Fruit fly (Drosophila melanogaster) whole organism, prepupa: Measurements from ENCODE around the gene CG43407.
A peak's percentile ranks its signal among the peaks of the same experiment; 100 is the strongest.

ENCODE experiments used
- CG10669 ChIP-seq: fragments of 200-800 bp; sonication (Bioruptor generic); optimal IDR thresholded peaks from 3 replicates; lab custom pipeline; 2018; ENCODE audit warnings: missing biosample characterization, mild to moderate bottlenecking, missing genetic modification characterization, moderate library complexity
- CG11294 ChIP-seq: fragments of 200-800 bp; sonication (Bioruptor generic); IDR thresholded peaks from 2 replicates; pipeline ENCODE4 v1.3.6; 2022; ENCODE audit warnings: missing biosample characterization, missing genetic modification characterization
- CG11762 ChIP-seq: fragments of 200-800 bp; sonication (Bioruptor generic); optimal IDR thresholded peaks from 3 replicates; lab custom pipeline; 2016; ENCODE audit warnings: missing biosample characterization, missing genetic modification characterization; ENCODE audit not compliant: insufficient read depth
- CG1621 ChIP-seq: fragments of 200-800 bp; sonication (Bioruptor generic); optimal IDR thresholded peaks from 3 replicates; lab custom pipeline; 2018; ENCODE audit warnings: missing biosample characterization, mild to moderate bottlenecking, missing genetic modification characterization
- CG16779 ChIP-seq: fragments of 200-800 bp; sonication (Bioruptor generic); optimal IDR thresholded peaks from 3 replicates; lab custom pipeline; 2017; ENCODE audit warnings: missing biosample characterization, mild to moderate bottlenecking, missing genetic modification characterization
- CG31627 ChIP-seq: fragments of 200-800 bp; sonication (Bioruptor generic); optimal IDR thresholded peaks from 3 replicates; lab custom pipeline; 2016; ENCODE audit warnings: missing biosample characterization, missing genetic modification characterization
- CG32006 ChIP-seq: fragments of 200-800 bp; sonication (Bioruptor generic); optimal IDR thresholded peaks from 3 replicates; lab custom pipeline; 2017; ENCODE audit warnings: missing biosample characterization, mild to moderate bottlenecking, missing genetic modification characterization
- CG34406 ChIP-seq: fragments of 200-800 bp; sonication (Bioruptor generic); optimal IDR thresholded peaks from 3 replicates; lab custom pipeline; 2016; ENCODE audit warnings: missing biosample characterization, missing genetic modification characterization
- CG3919 ChIP-seq: fragments of 200-800 bp; sonication (Bioruptor generic); optimal IDR thresholded peaks from 3 replicates; lab custom pipeline; 2016; ENCODE audit warnings: missing biosample characterization, missing genetic modification characterization
- CG6163 ChIP-seq: fragments of 200-800 bp; sonication (Bioruptor generic); IDR thresholded peaks from 3 replicates; pipeline ENCODE4 v1.3.6; 2022; ENCODE audit warnings: missing biosample characterization, missing genetic modification characterization
- CG6792 ChIP-seq: fragments of 200-800 bp; sonication (Bioruptor generic); optimal IDR thresholded peaks from 3 replicates; lab custom pipeline; 2016; ENCODE audit warnings: missing biosample characterization, missing genetic modification characterization
- CG6808 ChIP-seq: fragments of 200-800 bp; sonication (Bioruptor generic); optimal IDR thresholded peaks from 3 replicates; lab custom pipeline; 2017; ENCODE audit warnings: missing biosample characterization, missing genetic modification characterization, mild to moderate bottlenecking, moderate library complexity, missing genetic modification reagents
- CG8119 ChIP-seq: fragments of 200-800 bp; sonication (Bioruptor generic); IDR thresholded peaks from 3 replicates; pipeline ENCODE4 v1.3.6; 2022; ENCODE audit warnings: missing biosample characterization, missing genetic modification characterization
- CG9139 ChIP-seq: fragments of 200-800 bp; sonication (Bioruptor generic); optimal IDR thresholded peaks from 3 replicates; lab custom pipeline; 2017; ENCODE audit warnings: missing biosample characterization, mild to moderate bottlenecking, missing genetic modification characterization
- Eip75B ChIP-seq: fragments of 200-800 bp; sonication (Bioruptor generic); optimal IDR thresholded peaks from 3 replicates; lab custom pipeline; 2016; ENCODE audit warnings: missing biosample characterization, missing genetic modification characterization
- Eip78C ChIP-seq: fragments of 200-800 bp; sonication (Bioruptor generic); peaks from one replicate; lab custom pipeline; 2016; ENCODE audit warnings: missing biosample characterization, missing genetic modification characterization
- Hr4 ChIP-seq: fragments of 200-800 bp; sonication (Bioruptor generic); optimal IDR thresholded peaks from 3 replicates; lab custom pipeline; 2016; ENCODE audit warnings: missing biosample characterization, missing genetic modification characterization
- Lpt ChIP-seq: fragments of 200-800 bp; sonication (Bioruptor generic); optimal IDR thresholded peaks from 3 replicates; lab custom pipeline; 2016; ENCODE audit warnings: missing biosample characterization, missing genetic modification characterization
- Met ChIP-seq: fragments of 200-800 bp; sonication (Bioruptor generic); optimal IDR thresholded peaks from 3 replicates; lab custom pipeline; 2016; ENCODE audit warnings: missing biosample characterization, missing genetic modification characterization
- Sox102F ChIP-seq: fragments of 200-800 bp; sonication (Bioruptor generic); optimal IDR thresholded peaks from 2 replicates; lab custom pipeline; 2016; ENCODE audit warnings: missing biosample characterization, mild to moderate bottlenecking, missing genetic modification characterization
- Sox14 ChIP-seq: fragments of 200-800 bp; sonication (Bioruptor generic); optimal IDR thresholded peaks from 3 replicates; lab custom pipeline; 2016; ENCODE audit warnings: missing biosample characterization, missing genetic modification characterization
- Sox15 ChIP-seq: fragments of 200-800 bp; sonication (Bioruptor generic); optimal IDR thresholded peaks from 3 replicates; lab custom pipeline; 2016; ENCODE audit warnings: missing biosample characterization, missing genetic modification characterization
- achi ChIP-seq: fragments of 200-800 bp; sonication (Bioruptor generic); optimal IDR thresholded peaks from 3 replicates; lab custom pipeline; 2016; ENCODE audit warnings: missing biosample characterization, missing genetic modification characterization
- cyc ChIP-seq: fragments of 200-800 bp; sonication (Bioruptor generic); optimal IDR thresholded peaks from 3 replicates; lab custom pipeline; 2016; ENCODE audit warnings: missing biosample characterization, missing genetic modification characterization
- dac ChIP-seq: fragments of 200-800 bp; sonication (Bioruptor generic); optimal IDR thresholded peaks from 2 replicates; lab custom pipeline; 2017; ENCODE audit warnings: missing biosample characterization, mild to moderate bottlenecking, missing genetic modification characterization
- fd85E ChIP-seq: fragments of 200-800 bp; sonication (Bioruptor generic); optimal IDR thresholded peaks from 3 replicates; lab custom pipeline; 2016; ENCODE audit warnings: missing biosample characterization, missing genetic modification characterization
- lz ChIP-seq: fragments of 200-800 bp; sonication (Bioruptor generic); optimal IDR thresholded peaks from 3 replicates; lab custom pipeline; 2016; ENCODE audit warnings: missing biosample characterization, missing genetic modification characterization
- net ChIP-seq: fragments of 200-800 bp; sonication (Bioruptor generic); optimal IDR thresholded peaks from 3 replicates; lab custom pipeline; 2016; ENCODE audit warnings: missing biosample characterization, missing genetic modification characterization
- pdm3 ChIP-seq: fragments of 200-800 bp; sonication (Bioruptor generic); optimal IDR thresholded peaks from 3 replicates; lab custom pipeline; 2016; ENCODE audit warnings: missing biosample characterization, missing genetic modification characterization
- salr ChIP-seq, 2 experiments: fragments of 200-800 bp; sonication (Bioruptor generic); optimal IDR thresholded peaks; 3 replicates each; lab custom pipeline; 2016 to 2018; ENCODE audit warnings: missing biosample characterization in 2 of 2, missing genetic modification characterization in 2 of 2, mild to moderate bottlenecking in 1 of 2
- spab ChIP-seq: fragments of 200-800 bp; sonication (Bioruptor generic); optimal IDR thresholded peaks from 2 replicates; lab custom pipeline; 2017; ENCODE audit warnings: missing biosample characterization, mild to moderate bottlenecking, missing genetic modification characterization, missing genetic modification reagents
- ss ChIP-seq, 2 experiments: fragments of 200-800 bp; sonication (Bioruptor generic); optimal IDR thresholded peaks; 2 replicates in 1 of 2; 3 replicates in 1 of 2; lab custom pipeline; 2017 to 2018; ENCODE audit warnings: mild to moderate bottlenecking in 2 of 2, missing biosample characterization in 2 of 2, missing genetic modification characterization in 2 of 2, moderate library complexity in 1 of 2
- svp ChIP-seq: fragments of 200-800 bp; sonication (Bioruptor generic); peaks from one replicate; lab custom pipeline; 2016; ENCODE audit warnings: missing biosample characterization, missing genetic modification characterization
- topi ChIP-seq: fragments of 200-800 bp; sonication (Bioruptor generic); optimal IDR thresholded peaks from 3 replicates; lab custom pipeline; 2016; ENCODE audit warnings: missing biosample characterization, missing genetic modification characterization
- vri ChIP-seq: fragments of 200-800 bp; sonication (Bioruptor generic); optimal IDR thresholded peaks from 3 replicates; lab custom pipeline; 2016; ENCODE audit warnings: missing biosample characterization, mild to moderate bottlenecking, missing genetic modification characterization

CG43407 gene

dm6 chr3L:19049669-19050510, 3.3 kb downstream of the CG43407 start:
- TF ChIP-seq vri = no peak
- TF ChIP-seq CG16779 (tag; lab: Kevin White, UChicago) = no peak
- TF ChIP-seq topi = no peak
- TF ChIP-seq cyc (GFP tag; lab: Kevin White, UChicago) = no peak
- 0 out of 3 replicates have a peak, but pooled peaks have one; percentile 18 for TF ChIP-seq CG6163
- peak; percentile 54 for TF ChIP-seq svp (GFP tag; lab: Kevin White, UChicago)
- TF ChIP-seq ss (GFP tag; optimal IDR thresholded peaks at IDR 0.05; lab: Kevin White, UChicago) = peak in 1 of 2 experiments; percentile 40
- TF ChIP-seq CG8119 (GFP tag; lab: Robert Waterston, UW) = 0 out of 3 replicates have a peak, but pooled peaks have one; percentile 25
- TF ChIP-seq Eip78C = peak; percentile 52
- no peak for TF ChIP-seq CG1621 (tag; lab: Kevin White, UChicago)
- TF ChIP-seq Sox14 = no peak
- TF ChIP-seq CG6808 (GFP tag; lab: Kevin White, UChicago) = peak; percentile 2
- no peak for TF ChIP-seq dac (GFP tag; lab: Kevin White, UChicago)

- no peak for TF ChIP-seq achi (GFP tag; lab: Kevin White, UChicago)
- TF ChIP-seq CG9139 (GFP tag; lab: Kevin White, UChicago) = no peak
- no peak for TF ChIP-seq Eip75B
- TF ChIP-seq Sox15 (GFP tag; lab: Kevin White, UChicago) = no peak
- no peak for TF ChIP-seq CG11762 (GFP tag; lab: Kevin White, UChicago)
- TF ChIP-seq CG32006 (GFP tag; lab: Kevin White, UChicago) = no peak
- no peak for TF ChIP-seq Sox14
- no peak for TF ChIP-seq fd85E
- no peak for TF ChIP-seq CG11294 (GFP tag; lab: Robert Waterston, UW)
- TF ChIP-seq net (GFP tag; lab: Kevin White, UChicago) = no peak
- TF ChIP-seq Lpt (GFP tag; lab: Kevin White, UChicago) = no peak
- no peak for TF ChIP-seq cyc (GFP tag; lab: Kevin White, UChicago)
Observed at dm6 chr3L:19048761-19049160, 4.4 kb downstream of the CG43407 start.

- TF ChIP-seq CG34406 (GFP tag; lab: Kevin White, UChicago) (no peak), Sox14 (no peak), salr (GFP tag; optimal IDR thresholded peaks at IDR 0.05; lab: Kevin White, UChicago) (no peak), Hr4 (GFP tag; lab: Kevin White, UChicago) (no peak), svp (GFP tag; lab: Kevin White, UChicago) (no peak), Sox102F (GFP tag; lab: Kevin White, UChicago) (no peak), fd85E (no peak), CG8119 (GFP tag; lab: Robert Waterston, UW) (no peak), CG3919 (GFP tag; lab: Kevin White, UChicago) (no peak), Met (GFP tag; lab: Kevin White, UChicago) (no peak), CG31627 (GFP tag; lab: Kevin White, UChicago) (no peak), pdm3 (GFP tag; lab: Kevin White, UChicago) (no peak), lz (GFP tag; lab: Kevin White, UChicago) (no peak), CG10669 (no peak), spab (no peak), CG6792 (GFP tag; lab: Kevin White, UChicago) (no peak)
Observed at dm6 chr3L:19048257-19048656, 4.9 kb downstream of the CG43407 start.
